Fruit fly (Drosophila melanogaster): ENCODE results near the gene hbt.

- no peak for TF ChIP-seq Dll (optimal IDR thresholded peaks at IDR 0.05)
- no peak for TF ChIP-seq psq (optimal IDR thresholded peaks at IDR 0.05)
Observed at dm6 chr2L:13296703-13297230, 34.2 kb downstream of the hbt start.
